Worm (Caenorhabditis elegans): ENCODE results near the gene C33H5.13.

- TF ChIP-seq lsy-27 (tag; optimal IDR thresholded peaks at IDR 0.05; ENCODE audit: borderline replicate concordance, insufficient read depth) (no peak), ccch-3 (GFP tag; optimal IDR thresholded peaks at IDR 0.05) (no peak), efl-1 (GFP tag; optimal IDR thresholded peaks at IDR 0.05) (no peak), Y53F4B.3 (GFP tag; IDR thresholded peaks at IDR 0.05) (no peak), hmg-1.2 (GFP tag; IDR thresholded peaks at IDR 0.05) (no peak)
Observed at ce11 chrIV:7804740-7805139, 12.7 kb upstream of the C33H5.13 start, which contains the start of gene C33H5.2.
